Fruit fly (Drosophila melanogaster) whole organism, embryonic: Measurements from ENCODE around the gene trbd.

ENCODE experiments used
- Atf3 ChIP-seq: fragments of 200-800 bp; sonication (Bioruptor generic); optimal IDR thresholded peaks from 3 replicates; lab custom pipeline; 2016; ENCODE audit warnings: missing biosample characterization, missing genetic modification characterization
- B-H1 ChIP-seq: fragments of 200-800 bp; sonication (Bioruptor generic); IDR thresholded peaks from 3 replicates; pipeline ENCODE4 v1.3.6; 2022; ENCODE audit warnings: missing biosample characterization, missing genetic modification characterization
- BtbVII ChIP-seq: fragments of 200-800 bp; sonication (Bioruptor generic); optimal IDR thresholded peaks from 3 replicates; lab custom pipeline; 2017; ENCODE audit warnings: missing biosample characterization, mild to moderate bottlenecking, missing genetic modification characterization
- CG10543 ChIP-seq: fragments of 200-800 bp; sonication (Bioruptor generic); optimal IDR thresholded peaks from 3 replicates; lab custom pipeline; 2017; ENCODE audit warnings: missing biosample characterization, mild to moderate bottlenecking, missing genetic modification characterization, moderate library complexity
- CG11085 ChIP-seq: fragments of 200-800 bp; sonication (Bioruptor generic); IDR thresholded peaks from 2 replicates; pipeline ENCODE4 v1.3.6; 2022; ENCODE audit warnings: missing biosample characterization, missing genetic modification characterization
- CG14014 ChIP-seq: fragments of 200-800 bp; sonication (Bioruptor generic); IDR thresholded peaks from 2 replicates; pipeline ENCODE4 v1.3.6; 2022; ENCODE audit warnings: missing biosample characterization, missing genetic modification characterization
- CG15479 ChIP-seq: fragments of 200-800 bp; sonication (Bioruptor generic); optimal IDR thresholded peaks from 3 replicates; lab custom pipeline; 2019; ENCODE audit warnings: missing biosample characterization, mild to moderate bottlenecking, missing genetic modification characterization, moderate library complexity
- CG15514 ChIP-seq: fragments of 200-800 bp; sonication (Bioruptor generic); optimal IDR thresholded peaks from 3 replicates; lab custom pipeline; 2017; ENCODE audit warnings: missing biosample characterization, missing genetic modification characterization, mild to moderate bottlenecking, moderate library complexity, missing genetic modification reagents
- CG17612 ChIP-seq: fragments of 200-800 bp; sonication (Bioruptor generic); IDR thresholded peaks from 2 replicates; pipeline ENCODE4 v1.3.6; 2022; ENCODE audit warnings: missing biosample characterization, missing genetic modification characterization
- CG18619 ChIP-seq: fragments of 200-800 bp; sonication (Bioruptor generic); optimal IDR thresholded peaks from 3 replicates; lab custom pipeline; 2017; ENCODE audit warnings: missing biosample characterization, mild to moderate bottlenecking, missing genetic modification characterization
- CG2120 ChIP-seq: fragments of 200-800 bp; sonication (Bioruptor generic); optimal IDR thresholded peaks from 3 replicates; lab custom pipeline; 2016; ENCODE audit warnings: missing biosample characterization, missing genetic modification characterization
- CG2129 ChIP-seq: fragments of 200-800 bp; sonication (Bioruptor generic); IDR thresholded peaks from 2 replicates; pipeline ENCODE4 v1.3.6; 2022; ENCODE audit warnings: missing biosample characterization, missing genetic modification characterization; ENCODE audit not compliant: partially characterized antibody
- CG30431 ChIP-seq: fragments of 200-800 bp; sonication (Bioruptor generic); optimal IDR thresholded peaks from 2 replicates; lab custom pipeline; 2017; ENCODE audit warnings: missing biosample characterization, missing genetic modification characterization
- CG31365 ChIP-seq: fragments of 200-800 bp; sonication (Bioruptor generic); optimal IDR thresholded peaks from 2 replicates; lab custom pipeline; 2018; ENCODE audit warnings: missing biosample characterization, mild to moderate bottlenecking, missing genetic modification characterization
- CG3163 ChIP-seq: fragments of 200-800 bp; sonication (Bioruptor generic); optimal IDR thresholded peaks from 3 replicates; lab custom pipeline; 2016; ENCODE audit warnings: missing biosample characterization, missing genetic modification characterization
- CG3281 ChIP-seq: fragments of 200-800 bp; sonication (Bioruptor generic); optimal IDR thresholded peaks from 3 replicates; lab custom pipeline; 2017; ENCODE audit warnings: missing biosample characterization, mild to moderate bottlenecking, missing genetic modification characterization
- CG34224 ChIP-seq: fragments of 200-800 bp; sonication (Bioruptor generic); IDR thresholded peaks from 3 replicates; pipeline ENCODE4 v1.3.6; 2022; ENCODE audit warnings: missing biosample characterization, missing genetic modification characterization; ENCODE audit not compliant: partially characterized antibody
- D ChIP-seq, 2 experiments: fragments of 200-800 bp in 1 of 2; fragments of >200 bp in 1 of 2; sonication (Bioruptor generic) in 1 of 2; optimal IDR thresholded peaks; 2 replicates in 1 of 2; 3 replicates in 1 of 2; lab custom pipeline; 2017; ENCODE audit warnings: mild to moderate bottlenecking in 1 of 2, missing biosample characterization in 1 of 2, missing genetic modification characterization in 1 of 2, missing genetic modification reagents in 1 of 2
- Hey ChIP-seq: fragments of 200-800 bp; sonication (Bioruptor generic); optimal IDR thresholded peaks from 3 replicates; lab custom pipeline; 2018; ENCODE audit warnings: missing biosample characterization, mild to moderate bottlenecking, missing genetic modification characterization
- Hmr ChIP-seq: fragments of 200-800 bp; sonication (Bioruptor generic); optimal IDR thresholded peaks from 3 replicates; lab custom pipeline; 2017; ENCODE audit warnings: mild to moderate bottlenecking, missing biosample characterization, missing genetic modification reagents, missing genetic modification characterization
- Hr78 ChIP-seq, 2 experiments: fragments of 200-800 bp in 1 of 2; fragments of >200 bp in 1 of 2; sonication (Bioruptor generic) in 1 of 2; optimal IDR thresholded peaks; 2 replicates each; lab custom pipeline; 2017 to 2019; ENCODE audit warnings: missing biosample characterization in 2 of 2, missing genetic modification characterization in 2 of 2, mild to moderate bottlenecking in 1 of 2, moderate library complexity in 1 of 2
- Med ChIP-seq: fragments of 200-800 bp; sonication (Bioruptor generic); peaks from one replicate; lab custom pipeline; 2016; ENCODE audit warnings: missing biosample characterization, missing genetic modification characterization, mild to moderate bottlenecking, inconsistent platforms, moderate library complexity
- NC2β ChIP-seq: fragments of 200-800 bp; sonication (Bioruptor generic); optimal IDR thresholded peaks from 2 replicates; lab custom pipeline; 2016; ENCODE audit warnings: missing biosample characterization, missing genetic modification characterization
- Nf-YB ChIP-seq: fragments of 200-800 bp; sonication (Bioruptor generic); optimal IDR thresholded peaks from 3 replicates; lab custom pipeline; 2019; ENCODE audit warnings: missing biosample characterization, mild to moderate bottlenecking, missing genetic modification characterization, moderate library complexity
- Oli ChIP-seq: fragments of 200-800 bp; sonication (Bioruptor generic); optimal IDR thresholded peaks from 2 replicates; lab custom pipeline; 2018; ENCODE audit warnings: missing biosample characterization, mild to moderate bottlenecking, missing genetic modification characterization, moderate library complexity
- abd-A ChIP-seq: fragments of 200-800 bp; sonication (Bioruptor generic); optimal IDR thresholded peaks from 3 replicates; lab custom pipeline; 2019; ENCODE audit warnings: missing biosample characterization, mild to moderate bottlenecking, missing genetic modification characterization, moderate library complexity
- bcd ChIP-seq: fragments of 200-800 bp; sonication (Bioruptor generic); optimal IDR thresholded peaks from 2 replicates; lab custom pipeline; 2017; ENCODE audit warnings: missing biosample characterization, mild to moderate bottlenecking, missing genetic modification characterization
- cad ChIP-seq: fragments of >200 bp; optimal IDR thresholded peaks from 2 replicates; lab custom pipeline; 2017; ENCODE audit warnings: missing biosample characterization, missing genetic modification characterization
- caup ChIP-seq: fragments of 200-800 bp; sonication (Bioruptor generic); optimal IDR thresholded peaks from 3 replicates; lab custom pipeline; 2017; ENCODE audit warnings: missing biosample characterization, mild to moderate bottlenecking, missing genetic modification characterization, moderate library complexity; ENCODE audit not compliant: severe bottlenecking
- dmrt11E ChIP-seq: fragments of 200-800 bp; sonication (Bioruptor generic); optimal IDR thresholded peaks from 3 replicates; lab custom pipeline; 2018; ENCODE audit warnings: missing biosample characterization, mild to moderate bottlenecking, missing genetic modification characterization, moderate library complexity
- ewg ChIP-seq: fragments of 200-800 bp; sonication (Bioruptor generic); optimal IDR thresholded peaks from 3 replicates; lab custom pipeline; 2017; ENCODE audit warnings: mild to moderate bottlenecking, missing biosample characterization, missing genetic modification reagents, missing genetic modification characterization
- gce ChIP-seq: fragments of 200-800 bp; sonication (Bioruptor generic); IDR thresholded peaks from 3 replicates; pipeline ENCODE4 v1.3.6; 2022; ENCODE audit warnings: missing biosample characterization, missing genetic modification characterization
- kah ChIP-seq: fragments of 200-800 bp; sonication (Bioruptor generic); optimal IDR thresholded peaks from 2 replicates; lab custom pipeline; 2018; ENCODE audit warnings: missing biosample characterization, mild to moderate bottlenecking, missing genetic modification characterization
- kay ChIP-seq: fragments of 200-800 bp; sonication (Bioruptor generic); optimal IDR thresholded peaks from 2 replicates; lab custom pipeline; 2016; ENCODE audit warnings: missing biosample characterization, missing genetic modification characterization
- mirr ChIP-seq: fragments of 200-800 bp; sonication (Bioruptor generic); optimal IDR thresholded peaks from 3 replicates; lab custom pipeline; 2018; ENCODE audit warnings: missing biosample characterization, mild to moderate bottlenecking, missing genetic modification characterization
- mld ChIP-seq: fragments of 200-800 bp; sonication (Bioruptor generic); IDR thresholded peaks from 3 replicates; pipeline ENCODE4 v1.3.6; 2022; ENCODE audit warnings: missing biosample characterization, missing genetic modification characterization; ENCODE audit not compliant: partially characterized antibody
- nom ChIP-seq: fragments of 200-800 bp; sonication (Bioruptor generic); optimal IDR thresholded peaks from 2 replicates; lab custom pipeline; 2017; ENCODE audit warnings: missing biosample characterization, missing genetic modification characterization, mild to moderate bottlenecking, moderate library complexity, missing genetic modification reagents
- pho ChIP-seq: fragments of 200-800 bp; sonication (Bioruptor generic); optimal IDR thresholded peaks from 2 replicates; lab custom pipeline; 2016; ENCODE audit warnings: missing biosample characterization, missing genetic modification characterization
- pnt ChIP-seq: fragments of 200-800 bp; sonication (Bioruptor generic); optimal IDR thresholded peaks from 3 replicates; lab custom pipeline; 2016; ENCODE audit warnings: missing biosample characterization, missing genetic modification characterization
- sd ChIP-seq: fragments of 200-800 bp; sonication (Bioruptor generic); optimal IDR thresholded peaks from 3 replicates; lab custom pipeline; 2018; ENCODE audit warnings: missing biosample characterization, mild to moderate bottlenecking, missing genetic modification characterization, moderate library complexity
- slp2 ChIP-seq: fragments of 200-800 bp; sonication (Bioruptor generic); optimal IDR thresholded peaks from 2 replicates; lab custom pipeline; 2016; ENCODE audit warnings: missing biosample characterization, missing genetic modification characterization
- tup ChIP-seq: fragments of 200-800 bp; sonication (Bioruptor generic); optimal IDR thresholded peaks from 2 replicates; lab custom pipeline; 2016; ENCODE audit warnings: missing biosample characterization, mild to moderate bottlenecking, missing genetic modification characterization, moderate library complexity
- twi ChIP-seq: fragments of 200-800 bp; optimal IDR thresholded peaks from 2 replicates; lab custom pipeline; 2019; ENCODE audit warnings: missing biosample characterization, mild to moderate bottlenecking, missing genetic modification characterization, moderate library complexity
- z ChIP-seq: fragments of 200-800 bp; sonication (Bioruptor generic); IDR thresholded peaks from 3 replicates; pipeline ENCODE4 v1.3.6; 2022; ENCODE audit warnings: missing biosample characterization, missing genetic modification characterization

trbd gene

dm6 chr3R:9704183-9705007, 6.4 kb downstream of the trbd start (continued):
- TF ChIP-seq gce (GFP tag; lab: Robert Waterston, UW) (no peak), Oli (tag; lab: Kevin White, UChicago) (no peak), CG3163 (GFP tag; lab: Kevin White, UChicago) (peak; percentile 10), cad (GFP tag; lab: Kevin White, UChicago) (no peak), dmrt11E (no peak), ewg (GFP tag; lab: Kevin White, UChicago) (no peak), slp2 (GFP tag; lab: Kevin White, UChicago) (no peak), kah (GFP tag; lab: Kevin White, UChicago) (peak; percentile 62), CG3281 (no peak), CG2120 (GFP tag; lab: Kevin White, UChicago) (peak; percentile 44), z (no peak), mirr (GFP tag; lab: Kevin White, UChicago) (peak; percentile 90), kay (GFP tag; lab: Kevin White, UChicago) (peak; percentile 40), CG30431 (no peak), CG14014 (GFP tag; lab: Robert Waterston, UW) (no peak), tup (GFP tag; lab: Kevin White, UChicago) (no peak), sd (tag; lab: Kevin White, UChicago) (peak; percentile 40), D (optimal IDR thresholded peaks at IDR 0.05; lab: Kevin White, UChicago) (no peak), D (GFP tag; optimal IDR thresholded peaks at IDR 0.05; lab: Kevin White, UChicago) (no peak), CG15479 (GFP tag; lab: Kevin White, UChicago) (peak; percentile 91), pnt (GFP tag; lab: Kevin White, UChicago) (no peak), CG10543 (GFP tag; lab: Kevin White, UChicago) (peak; percentile 82), bcd (GFP tag; lab: Kevin White, UChicago) (no peak), CG18619 (GFP tag; lab: Kevin White, UChicago) (peak; percentile 15), Nf-YB (GFP tag; lab: Kevin White, UChicago) (peak; percentile 14), Hr78 (GFP tag; optimal IDR thresholded peaks at IDR 0.05; lab: Kevin White, UChicago) (peak in 1 of 2 experiments; percentile 32), nom (GFP tag; lab: Kevin White, UChicago) (peak; percentile 35), mld (GFP tag; lab: Robert Waterston, UW) (no peak), abd-A (peak; percentile 89), pho (GFP tag; lab: Kevin White, UChicago) (no peak), caup (peak; percentile 57), CG2129 (GFP tag; lab: Robert Waterston, UW) (no peak), Med (GFP tag; lab: Kevin White, UChicago) (peak; percentile 59), NC2β (GFP tag; lab: Kevin White, UChicago) (no peak), CG15514 (GFP tag; lab: Kevin White, UChicago) (peak; percentile 7), B-H1 (GFP tag; lab: Robert Waterston, UW) (no peak), Hmr (peak; percentile 66), CG17612 (GFP tag; lab: Robert Waterston, UW) (no peak), twi (tag; lab: Kevin White, UChicago) (no peak), Hey (tag; lab: Kevin White, UChicago) (peak; percentile 58), CG31365 (tag; lab: Kevin White, UChicago) (no peak), Atf3 (peak; percentile 34), CG11085 (GFP tag; lab: Robert Waterston, UW) (no peak), CG34224 (no peak), BtbVII (GFP tag; lab: Kevin White, UChicago) (peak; percentile 5)
- TF ChIP-seq, all 482 proteins: peak for 47
